Worm (Caenorhabditis elegans) whole organism, young adult: ENCODE measurements around the gene R05D3.3.

ENCODE experiments used
- B0336.3 ChIP-seq: fragments of 200-800 bp; sonication (Bioruptor generic); IDR thresholded peaks from 2 replicates; pipeline ENCODE4 v1.3.6; 2022; ENCODE audit warnings: missing genetic modification characterization, missing compliant biosample characterization
- F49E8.2 ChIP-seq: sonication (generic microtip); optimal IDR thresholded peaks from 3 replicates; lab custom pipeline; 2017; ENCODE audit warnings: missing genetic modification characterization, mild to moderate bottlenecking, missing compliant biosample characterization, antibody characterized with exemption, moderate library complexity; ENCODE audit not compliant: insufficient read depth
- attf-3 ChIP-seq: fragments of 200-800 bp; sonication (Bioruptor generic); conservative IDR thresholded peaks from 2 replicates; pipeline ENCODE4 v1.3.6; 2022; ENCODE audit warnings: missing genetic modification reagents, missing genetic modification characterization, missing compliant biosample characterization
- ets-4 ChIP-seq: fragments of 200-800 bp; sonication (Bioruptor generic); optimal IDR thresholded peaks from 2 replicates; lab custom pipeline; 2018; ENCODE audit warnings: mild to moderate bottlenecking, missing genetic modification characterization, missing compliant biosample characterization
- lin-35 ChIP-seq, 3 experiments: fragments of 150-350 bp in 2 of 3; sonication (generic microtip) in 1 of 3; optimal IDR thresholded peaks; 2 replicates each; lab custom pipeline; 2014 to 2018; ENCODE audit warnings: missing biosample characterization in 3 of 3, missing genetic modification characterization in 3 of 3, missing genetic modification reagents in 3 of 3
- mxl-1 ChIP-seq: sonication (generic microtip); optimal IDR thresholded peaks from 2 replicates; lab custom pipeline; 2016; ENCODE audit warnings: missing genetic modification characterization, missing compliant biosample characterization
- pha-4 ChIP-seq: fragments of 150-350 bp; sonication (generic microtip); optimal IDR thresholded peaks from 2 replicates; lab custom pipeline; 2014; ENCODE audit warnings: missing biosample characterization, missing genetic modification reagents, missing genetic modification characterization

- TF ChIP-seq F49E8.2 (tag; lab: Kevin White, UChicago), result no peak
- no peak for TF ChIP-seq attf-3 (GFP tag; lab: Robert Waterston, UW)
- no peak for TF ChIP-seq pha-4
- TF ChIP-seq lin-35 (GFP tag; optimal IDR thresholded peaks at IDR 0.05; lab: Kevin White, UChicago), result no peak
- no peak for TF ChIP-seq mxl-1 (tag; lab: Kevin White, UChicago)
- no peak for TF ChIP-seq B0336.3 (GFP tag; lab: Robert Waterston, UW)
- no peak for TF ChIP-seq ets-4 (GFP tag; lab: Kevin White, UChicago)
These were observed 38.1 kb downstream of the R05D3.3 start, which contains the start of gene lap-1 for ce11 chrIII:8401887-8402286.
